Fruit fly (Drosophila melanogaster) whole organism, wandering third instar larva: ENCODE results near the gene CG9356.

Experiments
- Abd-B ChIP-seq: fragments of >200 bp; optimal IDR thresholded peaks from 2 replicates; lab custom pipeline; 2017; ENCODE audit warnings: missing biosample characterization, missing genetic modification characterization
- CG32264 ChIP-seq: fragments of 200-800 bp; sonication (Bioruptor generic); optimal IDR thresholded peaks from 2 replicates; lab custom pipeline; 2016; ENCODE audit warnings: missing biosample characterization, missing genetic modification characterization
- CG9705 ChIP-seq: fragments of 200-800 bp; sonication (Bioruptor generic); optimal IDR thresholded peaks from 2 replicates; lab custom pipeline; 2018; ENCODE audit warnings: missing biosample characterization, mild to moderate bottlenecking, missing genetic modification characterization
- CrebA ChIP-seq: fragments of 200-800 bp; sonication (Bioruptor generic); optimal IDR thresholded peaks from 2 replicates; lab custom pipeline; 2016; ENCODE audit warnings: missing biosample characterization, mild to moderate bottlenecking, missing genetic modification characterization, borderline replicate concordance
- Dfd ChIP-seq: fragments of >200 bp; optimal IDR thresholded peaks from 2 replicates; lab custom pipeline; 2017; ENCODE audit warnings: missing biosample characterization, missing genetic modification characterization
- Dif ChIP-seq: fragments of 200-275, 200-300 bp; sonication (Bioruptor generic); optimal IDR thresholded peaks from 2 replicates; lab custom pipeline; 2018; ENCODE audit warnings: missing biosample characterization, missing genetic modification characterization; ENCODE audit not compliant: partially characterized antibody
- GATAd ChIP-seq: sonication (Bioruptor generic); optimal IDR thresholded peaks from 2 replicates; lab custom pipeline; 2016; ENCODE audit warnings: missing biosample characterization, missing genetic modification characterization
- HLH106 ChIP-seq: fragments of 200-800 bp; optimal IDR thresholded peaks from 3 replicates; lab custom pipeline; 2019; ENCODE audit warnings: missing biosample characterization, mild to moderate bottlenecking, missing genetic modification characterization, moderate library complexity
- Hnf4 ChIP-seq: fragments of 200-800 bp; sonication (Bioruptor generic); optimal IDR thresholded peaks from 2 replicates; lab custom pipeline; 2016; ENCODE audit warnings: missing biosample characterization, mild to moderate bottlenecking, missing genetic modification characterization
- Hr78 ChIP-seq: fragments of >200 bp; optimal IDR thresholded peaks from 2 replicates; lab custom pipeline; 2017; ENCODE audit warnings: missing biosample characterization, missing genetic modification characterization
- Hr83 ChIP-seq: fragments of 200-300 bp; sonication (Bioruptor generic); optimal IDR thresholded peaks from 2 replicates; lab custom pipeline; 2016; ENCODE audit warnings: missing biosample characterization, mild to moderate bottlenecking, missing genetic modification characterization, moderate library complexity; ENCODE audit not compliant: poor library complexity, severe bottlenecking
- Jra ChIP-seq: sonication (Bioruptor generic); optimal IDR thresholded peaks from 2 replicates; lab custom pipeline; 2016; ENCODE audit warnings: missing biosample characterization, missing genetic modification characterization
- Mio ChIP-seq: sonication (Bioruptor generic); optimal IDR thresholded peaks from 2 replicates; lab custom pipeline; 2016; ENCODE audit warnings: missing biosample characterization, missing genetic modification characterization
- Myc ChIP-seq: fragments of >200 bp; optimal IDR thresholded peaks from 2 replicates; lab custom pipeline; 2017
- N ChIP-seq: fragments of >200 bp; optimal IDR thresholded peaks from 2 replicates; lab custom pipeline; 2018; ENCODE audit warnings: missing biosample characterization, missing external identifiers, missing genetic modification characterization
- OdsH ChIP-seq: fragments of 200-800 bp; sonication (Bioruptor generic); optimal IDR thresholded peaks from 2 replicates; lab custom pipeline; 2016; ENCODE audit warnings: missing biosample characterization, mild to moderate bottlenecking, missing genetic modification characterization
- Rel ChIP-seq, 2 experiments: fragments of 200-800 bp; sonication (Bioruptor generic) in 1 of 2; optimal IDR thresholded peaks; 2 replicates in 1 of 2; 3 replicates in 1 of 2; lab custom pipeline; 2016 to 2019; ENCODE audit warnings: mild to moderate bottlenecking in 2 of 2, missing biosample characterization in 2 of 2, missing genetic modification characterization in 2 of 2, moderate library complexity in 1 of 2
- Sp1 ChIP-seq: fragments of 200-800 bp; sonication (Bioruptor generic); optimal IDR thresholded peaks from 3 replicates; lab custom pipeline; 2019; ENCODE audit warnings: missing biosample characterization, mild to moderate bottlenecking, missing genetic modification characterization, moderate library complexity
- Vsx2 ChIP-seq: fragments of 200-300, 225-300 bp; sonication (Bioruptor generic); optimal IDR thresholded peaks from 2 replicates; lab custom pipeline; 2018; ENCODE audit warnings: missing biosample characterization, missing genetic modification characterization; ENCODE audit not compliant: partially characterized antibody
- br ChIP-seq: fragments of 200-800 bp; sonication (Bioruptor generic); optimal IDR thresholded peaks from 2 replicates; lab custom pipeline; 2016; ENCODE audit warnings: missing biosample characterization, missing genetic modification characterization
- brk ChIP-seq: fragments of 200-800 bp; sonication (Bioruptor generic); optimal IDR thresholded peaks from 2 replicates; lab custom pipeline; 2016; ENCODE audit warnings: missing biosample characterization, mild to moderate bottlenecking, missing genetic modification characterization
- dl ChIP-seq, 2 experiments: fragments of 175-275, 200-275 bp in 1 of 2; fragments of 200-275 bp in 1 of 2; sonication (Bioruptor generic); optimal IDR thresholded peaks; lab custom pipeline; 2018; ENCODE audit warnings: mild to moderate bottlenecking in 2 of 2, missing biosample characterization in 2 of 2, missing genetic modification characterization in 2 of 2, moderate library complexity in 2 of 2; ENCODE audit not compliant: partially characterized antibody in 2 of 2, insufficient read depth in 1 of 2
- dmrt93B ChIP-seq: fragments of 200-800 bp; sonication (Bioruptor generic); optimal IDR thresholded peaks from 2 replicates; lab custom pipeline; 2018; ENCODE audit warnings: missing biosample characterization, mild to moderate bottlenecking, missing genetic modification characterization
- dsf ChIP-seq: sonication (Bioruptor generic); optimal IDR thresholded peaks from 2 replicates; lab custom pipeline; 2016; ENCODE audit warnings: missing biosample characterization, missing genetic modification characterization, borderline replicate concordance
- ey ChIP-seq: fragments of 200-800 bp; sonication (Bioruptor generic); optimal IDR thresholded peaks from 2 replicates; lab custom pipeline; 2016; ENCODE audit warnings: missing biosample characterization, missing genetic modification characterization
- foxo ChIP-seq, 2 experiments: fragments of 200-800 bp; sonication (Bioruptor generic); optimal IDR thresholded peaks; 2 replicates in 1 of 2; 3 replicates in 1 of 2; lab custom pipeline; 2016 to 2017; ENCODE audit warnings: missing biosample characterization in 2 of 2, missing genetic modification characterization in 2 of 2
- fru ChIP-seq: fragments of 200-800 bp; sonication (Bioruptor generic); optimal IDR thresholded peaks from 3 replicates; lab custom pipeline; 2016; ENCODE audit warnings: missing biosample characterization, mild to moderate bottlenecking, missing genetic modification characterization
- h ChIP-seq: fragments of 200-800 bp; sonication (Bioruptor generic); optimal IDR thresholded peaks from 3 replicates; lab custom pipeline; 2016; ENCODE audit warnings: missing biosample characterization, mild to moderate bottlenecking, missing genetic modification characterization
- jim ChIP-seq: fragments of 175-275, 200-325 bp; sonication (Bioruptor generic); optimal IDR thresholded peaks from 2 replicates; lab custom pipeline; 2016; ENCODE audit warnings: missing biosample characterization, mild to moderate bottlenecking, missing genetic modification characterization
- lola ChIP-seq: fragments of >200 bp; optimal IDR thresholded peaks from 2 replicates; lab custom pipeline; 2017; ENCODE audit warnings: missing biosample characterization, missing genetic modification characterization
- pan ChIP-seq: fragments of >200 bp; optimal IDR thresholded peaks from 2 replicates; lab custom pipeline; 2017
- psq ChIP-seq: fragments of 200-800 bp; sonication (Bioruptor generic); optimal IDR thresholded peaks from 3 replicates; lab custom pipeline; 2017; ENCODE audit warnings: missing biosample characterization, mild to moderate bottlenecking, missing genetic modification characterization, moderate library complexity
- rgr ChIP-seq: fragments of 200-800 bp; sonication (Bioruptor generic); optimal IDR thresholded peaks from 3 replicates; lab custom pipeline; 2016; ENCODE audit warnings: missing biosample characterization, mild to moderate bottlenecking, missing genetic modification characterization
- sage ChIP-seq: fragments of 200-800 bp; sonication (Bioruptor generic); optimal IDR thresholded peaks from 2 replicates; lab custom pipeline; 2016; ENCODE audit warnings: missing biosample characterization, mild to moderate bottlenecking, missing genetic modification characterization
- sv ChIP-seq: fragments of 200-800 bp; sonication (Bioruptor generic); optimal IDR thresholded peaks from 3 replicates; lab custom pipeline; 2016; ENCODE audit warnings: missing biosample characterization, missing genetic modification characterization
- tai ChIP-seq: sonication (Bioruptor generic); optimal IDR thresholded peaks from 2 replicates; lab custom pipeline; 2016; ENCODE audit warnings: missing biosample characterization, missing genetic modification characterization
- usp ChIP-seq: fragments of >200 bp; optimal IDR thresholded peaks from 2 replicates; lab custom pipeline; 2017; ENCODE audit warnings: missing biosample characterization, missing genetic modification characterization
- woc ChIP-seq: sonication (Bioruptor generic); optimal IDR thresholded peaks from 2 replicates; lab custom pipeline; 2016; ENCODE audit warnings: missing biosample characterization, mild to moderate bottlenecking, missing genetic modification characterization

CG9356 gene

dm6 chr3R:9428988-9429387, 24.9 kb upstream of the CG9356 start (continued):
- TF ChIP-seq Hr83 (GFP tag; lab: Kevin White, UChicago), result peak; percentile 88
- peak; percentile 84 for TF ChIP-seq CrebA (GFP tag; lab: Kevin White, UChicago)
- TF ChIP-seq CG9705 (GFP tag; lab: Kevin White, UChicago), result peak; percentile 57
- peak; percentile 70 for TF ChIP-seq HLH106
- TF ChIP-seq h (GFP tag; lab: Kevin White, UChicago), result peak; percentile 89
- TF ChIP-seq Dif (GFP tag; lab: Kevin White, UChicago), result no peak
- TF ChIP-seq sage (GFP tag; lab: Kevin White, UChicago), result peak; percentile 71
- peak; percentile 92 for TF ChIP-seq fru (GFP tag; lab: Kevin White, UChicago)

DNA sequence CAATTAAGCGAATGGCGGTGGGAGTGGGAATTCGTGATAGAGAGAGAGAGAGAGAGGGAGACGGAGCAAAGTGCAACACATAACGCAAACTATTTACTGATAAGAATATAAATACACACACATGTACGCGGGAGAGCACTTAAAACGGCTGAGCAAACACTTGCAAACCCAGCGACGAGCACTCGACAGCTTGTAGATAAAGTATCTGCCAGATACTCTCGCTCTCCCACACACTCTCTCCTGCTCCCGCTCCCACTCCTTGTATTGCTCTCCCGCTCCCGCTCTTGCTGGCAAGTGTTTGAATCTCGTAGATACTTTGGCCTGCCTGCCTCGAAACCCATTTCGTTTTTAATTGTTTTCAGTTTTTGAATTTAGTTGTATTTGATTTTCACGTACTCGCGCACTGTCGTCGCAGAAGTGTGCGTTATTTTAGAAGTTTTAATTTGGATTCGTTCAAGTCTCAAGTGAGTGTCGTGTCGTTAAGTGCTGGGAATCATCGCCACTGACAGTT, 24.2 kb upstream of the CG9356 start:
- TF ChIP-seq GATAd (GFP tag; lab: Kevin White, UChicago) (peak; percentile 2), Myc (no peak), Hr83 (GFP tag; lab: Kevin White, UChicago) (peak; percentile 45), h (GFP tag; lab: Kevin White, UChicago) (peak; percentile 67), CrebA (GFP tag; lab: Kevin White, UChicago) (peak; percentile 80), Dfd (GFP tag; lab: Kevin White, UChicago) (no peak), N (no peak), OdsH (GFP tag; lab: Kevin White, UChicago) (peak; percentile 37), woc (no peak), Rel (GFP tag; optimal IDR thresholded peaks at IDR 0.05; lab: Kevin White, UChicago) (peak; percentile 40), Rel (tag; optimal IDR thresholded peaks at IDR 0.05; lab: Kevin White, UChicago) (peak; percentile 18), dl (GFP tag; optimal IDR thresholded peaks at IDR 0.05; lab: Kevin White, UChicago; ENCODE audit: insufficient read depth in 1 of 2, partially characterized antibody in 2 of 2) (peak; percentile 98 to 99), rgr (GFP tag; lab: Kevin White, UChicago) (peak; percentile 44), HLH106 (no peak), usp (GFP tag; lab: Kevin White, UChicago) (no peak), CG9705 (GFP tag; lab: Kevin White, UChicago) (no peak), ey (GFP tag; lab: Kevin White, UChicago) (no peak), Mio (GFP tag; lab: Kevin White, UChicago) (no peak), Dif (GFP tag; lab: Kevin White, UChicago) (peak; percentile 99), pan (lab: Kevin White, UChicago) (no peak), CG32264 (GFP tag; lab: Kevin White, UChicago) (no peak), br (GFP tag; lab: Kevin White, UChicago) (peak; percentile 24), Hnf4 (GFP tag; lab: Kevin White, UChicago) (peak; percentile 42), Hr78 (no peak), Jra (GFP tag; lab: Kevin White, UChicago) (no peak), psq (peak; percentile 88), Sp1 (GFP tag; lab: Kevin White, UChicago) (peak; percentile 21), dsf (no peak), dmrt93B (GFP tag; lab: Kevin White, UChicago) (no peak), fru (GFP tag; lab: Kevin White, UChicago) (peak; percentile 51), brk (GFP tag; lab: Kevin White, UChicago) (peak; percentile 28), foxo (GFP tag; optimal IDR thresholded peaks at IDR 0.05; lab: Kevin White, UChicago) (peak in 1 of 2 experiments; percentile 14), Vsx2 (peak; percentile 96), sage (GFP tag; lab: Kevin White, UChicago) (no peak), lola (GFP tag; lab: Kevin White, UChicago) (no peak), tai (GFP tag; lab: Kevin White, UChicago) (no peak), Abd-B (no peak), jim (GFP tag; lab: Kevin White, UChicago) (no peak), sv (GFP tag; lab: Kevin White, UChicago) (no peak)
